Worm (Caenorhabditis elegans) whole organism, L1 larva: ENCODE results near the gene srh-216.

ENCODE experiments used
- ceh-8 ChIP-seq: fragments of 200-800 bp; sonication (Bioruptor generic); optimal IDR thresholded peaks from 2 replicates; lab custom pipeline; 2018; ENCODE audit warnings: mild to moderate bottlenecking, missing genetic modification characterization, moderate library complexity, missing compliant biosample characterization
- efl-1 ChIP-seq, 4 experiments: fragments of 150-350 bp; optimal IDR thresholded peaks in 3 of 4; peaks in 1 of 4; 1 replicate in 1 of 4; 2 replicates in 3 of 4; lab custom pipeline; 2014; ENCODE audit warnings: missing biosample characterization in 2 of 4, missing genetic modification characterization in 2 of 4, missing genetic modification reagents in 2 of 4
- fkh-10 ChIP-seq: sonication (generic microtip); optimal IDR thresholded peaks from 2 replicates; lab custom pipeline; 2017; ENCODE audit warnings: missing biosample characterization, missing genetic modification reagents, missing genetic modification characterization
- mdl-1 ChIP-seq, 2 experiments: fragments of 150-350 bp; optimal IDR thresholded peaks; 2 replicates each; lab custom pipeline; 2014 to 2017; ENCODE audit warnings: missing biosample characterization in 2 of 2, missing genetic modification characterization in 2 of 2, inconsistent platforms in 1 of 2
- nhr-12 ChIP-seq: sonication (generic microtip); optimal IDR thresholded peaks from 2 replicates; lab custom pipeline; 2017; ENCODE audit warnings: missing biosample characterization, missing genetic modification characterization
- nhr-76 ChIP-seq: sonication (generic microtip); optimal IDR thresholded peaks from 2 replicates; lab custom pipeline; 2017; ENCODE audit warnings: missing biosample characterization, missing genetic modification characterization
- skn-1 ChIP-seq: fragments of 150-350 bp; optimal IDR thresholded peaks from 2 replicates; lab custom pipeline; 2014; ENCODE audit warnings: missing biosample characterization, missing genetic modification characterization
- snpc-4 ChIP-seq: fragments of 150-350 bp; optimal IDR thresholded peaks from 2 replicates; lab custom pipeline; 2014; ENCODE audit warnings: missing biosample characterization, missing genetic modification characterization

DNA sequence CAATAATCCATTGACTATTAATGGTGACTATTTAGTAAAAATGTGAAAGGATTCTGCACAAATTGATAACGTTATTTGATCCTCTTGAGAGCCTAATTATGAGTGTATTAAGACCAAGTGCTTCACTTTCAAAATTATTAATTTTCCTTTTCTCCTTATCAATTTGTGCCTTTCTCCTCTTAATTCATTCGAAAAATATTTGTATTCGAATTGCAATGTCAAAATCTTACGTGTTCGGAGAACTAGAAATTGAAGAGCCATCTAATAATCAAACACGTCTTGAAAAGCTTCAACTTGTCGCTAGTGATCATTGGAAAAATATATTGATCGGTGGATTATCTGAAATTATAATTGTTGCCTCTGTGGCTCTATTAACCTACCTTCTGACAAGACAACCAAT lies 21.1 kb upstream of the srh-216 start, which contains the start of the genes clec-36 and clec-26:
- TF ChIP-seq snpc-4 (no peak), skn-1 (tag; lab: Kevin White, UChicago) (no peak), efl-1 (optimal IDR thresholded peaks at IDR 0.05; lab: Kevin White, UChicago) (no peak), efl-1 (GFP tag; optimal IDR thresholded peaks at IDR 0.05 in 1 of 2; lab: Kevin White, UChicago) (no peak), ceh-8 (GFP tag; lab: Kevin White, UChicago) (no peak), fkh-10 (no peak), mdl-1 (tag; optimal IDR thresholded peaks at IDR 0.05; lab: Kevin White, UChicago) (no peak), nhr-76 (tag; lab: Kevin White, UChicago) (no peak), nhr-12 (tag; lab: Kevin White, UChicago) (no peak)
